Worm (Caenorhabditis elegans) whole organism, L4/young adult: ENCODE results near the gene M02D8.3.

Source experiments
- W03F9.2 ChIP-seq: fragments of 150-350 bp; optimal IDR thresholded peaks from 2 replicates; lab custom pipeline; 2014; ENCODE audit warnings: missing biosample characterization, missing genetic modification characterization
- dao-5 ChIP-seq: sonication (generic microtip); optimal IDR thresholded peaks from 2 replicates; lab custom pipeline; 2016; ENCODE audit warnings: missing genotype, missing genetic modification characterization, moderate library complexity, missing compliant biosample characterization
- him-1 ChIP-seq: sonication (generic microtip); optimal IDR thresholded peaks from 2 replicates; lab custom pipeline; 2016; ENCODE audit warnings: missing genotype, missing genetic modification reagents, missing genetic modification characterization, missing compliant biosample characterization

- TF ChIP-seq dao-5 (tag; lab: Kevin White, UChicago) (no peak), him-1 (no peak), W03F9.2 (no peak)
Observed at ce11 chrX:8727306-8727705, 9.5 kb downstream of the M02D8.3 start, which contains the start of gene EGAP4.1.
